Worm (Caenorhabditis elegans) whole organism, midembryonic: ENCODE measurements around the gene ger-1.

Experiments used
- T22C8.4 ChIP-seq: fragments of 200-800 bp; sonication (Bioruptor generic); IDR thresholded peaks from 2 replicates; pipeline ENCODE4 v1.3.6; 2022; ENCODE audit warnings: missing genetic modification characterization, missing compliant biosample characterization
- med-1 ChIP-seq: sonication (generic microtip); optimal IDR thresholded peaks from 2 replicates; lab custom pipeline; 2017; ENCODE audit warnings: missing genetic modification characterization, mild to moderate bottlenecking, missing compliant biosample characterization, antibody characterized with exemption, missing genetic modification reagents; ENCODE audit not compliant: insufficient read depth
- tab-1 ChIP-seq: fragments of 200-800 bp; sonication (Bioruptor generic); IDR thresholded peaks from 2 replicates; pipeline ENCODE4 v1.3.6; 2022; ENCODE audit warnings: missing genetic modification characterization, missing compliant biosample characterization

- no peak for TF ChIP-seq med-1 (GFP tag; lab: Kevin White, UChicago)
- TF ChIP-seq T22C8.4 (GFP tag; lab: Robert Waterston, UW) = no peak
- no peak for TF ChIP-seq tab-1 (GFP tag; lab: Robert Waterston, UW)
Measured at ce11 chrIII:7034252-7035223, 32.7 kb downstream of the ger-1 start.
